Worm (Caenorhabditis elegans) whole organism, mixed stage, embryonic: ENCODE results near the gene cnep-1.

Experiments used
- bed-3 ChIP-seq: fragments of 200-800 bp; sonication (Bioruptor generic); optimal IDR thresholded peaks from 3 replicates; lab custom pipeline; 2018; ENCODE audit warnings: mild to moderate bottlenecking, missing genetic modification characterization, moderate library complexity, missing compliant biosample characterization
- elt-1 ChIP-seq: sonication (generic microtip); optimal IDR thresholded peaks from 2 replicates; lab custom pipeline; 2017; ENCODE audit warnings: missing genetic modification characterization, mild to moderate bottlenecking, missing compliant biosample characterization, antibody characterized with exemption, moderate library complexity, borderline replicate concordance; ENCODE audit not compliant: insufficient read depth
- elt-3 ChIP-seq: fragments of 150-350 bp; optimal IDR thresholded peaks from 2 replicates; lab custom pipeline; 2014; ENCODE audit warnings: missing biosample characterization, missing genetic modification characterization
- lin-13 ChIP-seq: fragments of 150-350 bp; optimal IDR thresholded peaks from 2 replicates; lab custom pipeline; 2014; ENCODE audit warnings: missing biosample characterization, missing genetic modification characterization
- lsy-2 ChIP-seq: fragments of 150-350 bp; optimal IDR thresholded peaks from 2 replicates; lab custom pipeline; 2014; ENCODE audit warnings: missing biosample characterization, missing genetic modification characterization
- nhr-237 ChIP-seq: fragments of 150-350 bp; optimal IDR thresholded peaks from 2 replicates; lab custom pipeline; 2014; ENCODE audit warnings: missing biosample characterization, missing genetic modification characterization
- nhr-76 ChIP-seq: sonication (generic microtip); optimal IDR thresholded peaks from 2 replicates; lab custom pipeline; 2017; ENCODE audit warnings: missing biosample characterization, missing genetic modification characterization
- pha-4 ChIP-seq: fragments of 150-350 bp; optimal IDR thresholded peaks from 2 replicates; lab custom pipeline; 2018; ENCODE audit warnings: missing biosample characterization, missing genetic modification reagents, missing genetic modification characterization
- snpc-4 ChIP-seq: fragments of 150-350 bp; optimal IDR thresholded peaks from 2 replicates; lab custom pipeline; 2014; ENCODE audit warnings: missing biosample characterization, missing genetic modification characterization
- unc-62 ChIP-seq: fragments of 150-350 bp; optimal IDR thresholded peaks from 2 replicates; lab custom pipeline; 2014; ENCODE audit warnings: missing biosample characterization, missing genetic modification reagents, missing genetic modification characterization

- TF ChIP-seq unc-62 (GFP tag; lab: Kevin White, UChicago) (no peak), bed-3 (no peak), lin-13 (no peak), elt-3 (no peak), lsy-2 (tag; lab: Kevin White, UChicago) (no peak), nhr-76 (tag; lab: Kevin White, UChicago) (no peak), pha-4 (tag; lab: Kevin White, UChicago) (no peak), nhr-237 (no peak), elt-1 (no peak), snpc-4 (tag; lab: Kevin White, UChicago) (no peak)
These were observed 29.6 kb upstream of the cnep-1 start for ce11 chrII:7280584-7280983.
